Fruit fly (Drosophila melanogaster) whole organism, adult: ENCODE data around the gene CG2256.
A peak's percentile ranks its signal among the peaks of the same experiment; 100 is the strongest.

ENCODE experiments used
- CG11617 ChIP-seq: fragments of 200-800 bp; sonication (Bioruptor generic); optimal IDR thresholded peaks from 2 replicates; lab custom pipeline; 2017; ENCODE audit warnings: mild to moderate bottlenecking, missing biosample characterization, missing genetic modification reagents, missing genetic modification characterization
- CG12768 ChIP-seq: fragments of 200-800 bp; sonication (Bioruptor generic); optimal IDR thresholded peaks from 2 replicates; lab custom pipeline; 2017; ENCODE audit warnings: missing biosample characterization, missing genetic modification characterization, mild to moderate bottlenecking, moderate library complexity, missing genetic modification reagents
- CG14711 ChIP-seq: fragments of 200-800 bp; sonication (Bioruptor generic); optimal IDR thresholded peaks from 2 replicates; lab custom pipeline; 2018; ENCODE audit warnings: missing biosample characterization, mild to moderate bottlenecking, missing genetic modification characterization, moderate library complexity
- CG1620 ChIP-seq: fragments of 200-800 bp; sonication (Bioruptor generic); optimal IDR thresholded peaks from 2 replicates; lab custom pipeline; 2016; ENCODE audit warnings: missing biosample characterization, missing genetic modification characterization
- CG33017 ChIP-seq: fragments of 200-800 bp; sonication (Bioruptor generic); optimal IDR thresholded peaks from 2 replicates; lab custom pipeline; 2018; ENCODE audit warnings: missing biosample characterization, mild to moderate bottlenecking, missing genetic modification characterization, moderate library complexity
- CG5204 ChIP-seq: fragments of 200-800 bp; sonication (Bioruptor generic); optimal IDR thresholded peaks from 2 replicates; lab custom pipeline; 2016; ENCODE audit warnings: missing biosample characterization, missing genetic modification characterization
- CG7045 ChIP-seq: fragments of 200-800 bp; sonication (Bioruptor generic); optimal IDR thresholded peaks from 2 replicates; lab custom pipeline; 2017; ENCODE audit warnings: missing biosample characterization, mild to moderate bottlenecking, missing genetic modification characterization
- CG7101 ChIP-seq: fragments of 200-800 bp; sonication (Bioruptor generic); optimal IDR thresholded peaks from 2 replicates; lab custom pipeline; 2018; ENCODE audit warnings: missing biosample characterization, mild to moderate bottlenecking, missing genetic modification characterization, moderate library complexity
- Clk ChIP-seq: fragments of 200-800 bp; sonication (Bioruptor generic); optimal IDR thresholded peaks from 2 replicates; lab custom pipeline; 2017; ENCODE audit warnings: missing biosample characterization, missing genetic modification characterization
- Crg-1 ChIP-seq: fragments of 200-800 bp; sonication (Bioruptor generic); optimal IDR thresholded peaks from 2 replicates; lab custom pipeline; 2016; ENCODE audit warnings: missing biosample characterization, missing genetic modification characterization
- Hr96 ChIP-seq: fragments of 200-800 bp; sonication (Bioruptor generic); optimal IDR thresholded peaks from 2 replicates; lab custom pipeline; 2016; ENCODE audit warnings: missing biosample characterization, missing genetic modification characterization
- Mnt ChIP-seq: fragments of 200-800 bp; sonication (Bioruptor generic); optimal IDR thresholded peaks from 2 replicates; lab custom pipeline; 2016; ENCODE audit warnings: missing biosample characterization, mild to moderate bottlenecking, missing genetic modification characterization
- bab1 ChIP-seq: fragments of 200-800 bp; sonication (Bioruptor generic); optimal IDR thresholded peaks from 3 replicates; lab custom pipeline; 2019; ENCODE audit warnings: missing biosample characterization, mild to moderate bottlenecking, missing genetic modification characterization, moderate library complexity
- cic ChIP-seq: fragments of 200-800 bp; sonication (Bioruptor generic); optimal IDR thresholded peaks from 2 replicates; lab custom pipeline; 2017; ENCODE audit warnings: missing biosample characterization, mild to moderate bottlenecking, missing genetic modification characterization, moderate library complexity
- cnc ChIP-seq, 2 experiments: fragments of >200 bp; optimal IDR thresholded peaks; 2 replicates each; lab custom pipeline; 2017
- kay ChIP-seq: fragments of 200-800 bp; sonication (Bioruptor generic); peaks from one replicate; lab custom pipeline; 2016; ENCODE audit warnings: missing biosample characterization, missing genetic modification characterization, borderline replicate concordance
- ovo ChIP-seq: fragments of 200-800 bp; sonication (Bioruptor generic); optimal IDR thresholded peaks from 2 replicates; lab custom pipeline; 2016; ENCODE audit warnings: missing biosample characterization, missing genetic modification characterization
- pad ChIP-seq: fragments of 200-800 bp; sonication (Bioruptor generic); optimal IDR thresholded peaks from 3 replicates; lab custom pipeline; 2017; ENCODE audit warnings: missing biosample characterization, missing genetic modification characterization, mild to moderate bottlenecking, moderate library complexity, missing genetic modification reagents
- tj ChIP-seq: fragments of 200-800 bp; sonication (Bioruptor generic); optimal IDR thresholded peaks from 3 replicates; lab custom pipeline; 2017; ENCODE audit warnings: missing biosample characterization, mild to moderate bottlenecking, missing genetic modification characterization, moderate library complexity
- toe ChIP-seq: fragments of 200-800 bp; sonication (Bioruptor generic); optimal IDR thresholded peaks from 2 replicates; lab custom pipeline; 2016; ENCODE audit warnings: missing biosample characterization, missing genetic modification characterization

The CG2256 gene

DNA sequence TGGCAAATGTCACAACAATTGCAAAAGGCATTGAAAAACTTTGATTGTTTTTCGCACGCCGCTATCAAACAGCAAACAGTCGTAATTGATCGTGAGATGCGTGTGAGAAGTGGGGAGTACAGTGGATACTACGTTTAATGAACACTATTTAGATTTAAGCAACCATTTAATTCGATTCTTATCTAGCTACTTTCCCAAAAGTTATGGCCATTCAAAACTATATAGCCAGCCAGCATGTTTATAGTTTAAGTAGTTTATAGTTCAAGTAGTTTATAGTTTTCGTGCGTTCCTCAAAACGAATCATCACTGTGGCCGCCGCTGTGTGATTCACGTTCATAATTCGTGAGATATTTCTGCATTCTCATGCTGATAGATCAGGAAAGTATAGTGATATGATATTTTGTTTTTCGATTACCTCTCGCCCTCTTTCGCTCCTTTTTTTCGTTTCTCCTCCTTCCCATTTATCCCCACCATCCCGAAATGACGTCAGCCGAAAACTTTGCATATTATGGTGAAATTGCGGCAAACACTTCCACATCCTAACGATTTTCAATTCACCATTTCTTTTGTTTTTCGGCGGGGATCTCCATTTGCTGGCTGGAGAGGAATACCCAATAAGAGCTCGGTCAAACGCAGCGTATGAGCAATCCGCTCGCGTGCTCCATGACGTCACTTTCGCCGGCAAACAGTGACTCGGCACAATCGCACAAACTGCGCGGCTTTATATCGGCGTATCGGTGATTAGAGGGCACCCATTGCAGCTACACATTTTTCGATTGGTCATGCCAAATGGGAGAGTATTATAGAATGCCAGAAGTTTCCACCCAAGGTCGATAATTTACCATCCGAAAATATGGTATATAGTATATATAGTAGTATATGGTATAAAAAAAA lies 26.6 kb upstream of the CG2256 start:
- peak; percentile 93 to 96 for TF ChIP-seq cnc (optimal IDR thresholded peaks at IDR 0.05; lab: Kevin White, UChicago)
- TF ChIP-seq CG14711 (tag; lab: Kevin White, UChicago): peak; percentile 67
- TF ChIP-seq Crg-1 (GFP tag; lab: Kevin White, UChicago): peak; percentile 27
- TF ChIP-seq toe: peak; percentile 28
- no peak for TF ChIP-seq pad (GFP tag; lab: Kevin White, UChicago)
- no peak for TF ChIP-seq CG11617
- TF ChIP-seq CG1620 (GFP tag; lab: Kevin White, UChicago): peak; percentile 11
- TF ChIP-seq CG5204 (GFP tag; lab: Kevin White, UChicago): peak; percentile 68
- TF ChIP-seq cic (GFP tag; lab: Kevin White, UChicago): no peak
- TF ChIP-seq bab1 (GFP tag; lab: Kevin White, UChicago): peak; percentile 51
- peak; percentile 88 for TF ChIP-seq CG7101
- TF ChIP-seq kay (GFP tag; lab: Kevin White, UChicago): peak; percentile 92
- TF ChIP-seq ovo (GFP tag; lab: Kevin White, UChicago): no peak
- TF ChIP-seq Hr96: peak; percentile 59
- peak; percentile 23 for TF ChIP-seq Mnt (GFP tag; lab: Kevin White, UChicago)
- no peak for TF ChIP-seq tj
- TF ChIP-seq CG33017 (tag; lab: Kevin White, UChicago): peak; percentile 78
- peak; percentile 33 for TF ChIP-seq CG12768 (GFP tag; lab: Kevin White, UChicago)
- TF ChIP-seq CG7045 (GFP tag; lab: Kevin White, UChicago): peak; percentile 63
- peak; percentile 15 for TF ChIP-seq Clk (GFP tag; lab: Kevin White, UChicago)

DNA sequence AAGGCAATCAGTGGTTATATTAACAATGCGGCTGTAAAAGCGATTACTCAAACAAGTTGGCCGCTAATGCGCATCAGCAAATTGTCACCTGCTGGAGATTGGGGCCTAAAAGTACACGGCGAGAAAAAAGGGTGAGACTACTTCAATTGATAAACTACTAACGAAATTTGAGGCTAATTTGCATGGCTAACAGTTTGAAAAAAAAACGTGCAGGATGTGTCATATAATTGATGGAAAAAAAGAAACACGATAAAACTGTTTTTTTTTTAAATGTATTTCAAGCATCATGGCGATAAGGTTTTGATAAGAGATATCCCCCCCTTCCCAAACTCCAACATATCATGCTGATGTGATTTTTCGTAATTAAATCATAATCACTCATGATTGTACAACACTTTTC lies 25.7 kb upstream of the CG2256 start:
- no peak for TF ChIP-seq Crg-1 (GFP tag; lab: Kevin White, UChicago)
- no peak for TF ChIP-seq cnc (optimal IDR thresholded peaks at IDR 0.05; lab: Kevin White, UChicago)
- TF ChIP-seq toe: no peak
- TF ChIP-seq Clk (GFP tag; lab: Kevin White, UChicago): no peak
- TF ChIP-seq kay (GFP tag; lab: Kevin White, UChicago): no peak
- peak; percentile 64 for TF ChIP-seq CG11617
- TF ChIP-seq CG5204 (GFP tag; lab: Kevin White, UChicago): peak; percentile 34
- TF ChIP-seq CG12768 (GFP tag; lab: Kevin White, UChicago): no peak
- TF ChIP-seq tj: peak; percentile 53
- TF ChIP-seq CG14711 (tag; lab: Kevin White, UChicago): no peak
- TF ChIP-seq pad (GFP tag; lab: Kevin White, UChicago): no peak
- peak; percentile 16 for TF ChIP-seq Mnt (GFP tag; lab: Kevin White, UChicago)
- TF ChIP-seq Hr96: no peak
- TF ChIP-seq CG7101: peak; percentile 45
- TF ChIP-seq CG7045 (GFP tag; lab: Kevin White, UChicago): peak; percentile 15
- TF ChIP-seq CG1620 (GFP tag; lab: Kevin White, UChicago): no peak
- no peak for TF ChIP-seq cic (GFP tag; lab: Kevin White, UChicago)
- TF ChIP-seq CG33017 (tag; lab: Kevin White, UChicago): no peak
- TF ChIP-seq bab1 (GFP tag; lab: Kevin White, UChicago): no peak
- TF ChIP-seq ovo (GFP tag; lab: Kevin White, UChicago): no peak

DNA sequence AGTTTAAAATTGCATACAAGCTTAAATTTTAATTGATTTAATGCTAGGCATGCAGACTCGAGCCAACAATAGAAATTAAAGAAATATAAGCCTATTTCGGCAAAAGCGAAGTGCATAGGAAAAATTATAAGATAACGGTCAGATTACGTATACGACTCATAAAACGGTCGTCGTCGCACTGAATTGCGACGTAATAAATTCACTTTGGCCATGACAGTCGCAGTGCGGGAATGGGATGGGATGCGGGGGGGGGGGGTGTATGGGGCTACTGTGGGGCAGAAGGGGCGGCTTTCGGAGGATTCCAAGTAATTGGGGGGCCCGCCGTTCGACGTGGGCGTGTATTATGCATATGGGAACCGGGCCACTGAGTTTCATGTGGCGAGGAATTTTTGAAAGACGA lies 24.0 kb upstream of the CG2256 start:
- no peak for TF ChIP-seq CG7101
- no peak for TF ChIP-seq CG12768 (GFP tag; lab: Kevin White, UChicago)
- TF ChIP-seq CG11617: no peak
- TF ChIP-seq toe: no peak
- TF ChIP-seq tj: peak; percentile 68
- TF ChIP-seq ovo (GFP tag; lab: Kevin White, UChicago): peak; percentile 10

DNA sequence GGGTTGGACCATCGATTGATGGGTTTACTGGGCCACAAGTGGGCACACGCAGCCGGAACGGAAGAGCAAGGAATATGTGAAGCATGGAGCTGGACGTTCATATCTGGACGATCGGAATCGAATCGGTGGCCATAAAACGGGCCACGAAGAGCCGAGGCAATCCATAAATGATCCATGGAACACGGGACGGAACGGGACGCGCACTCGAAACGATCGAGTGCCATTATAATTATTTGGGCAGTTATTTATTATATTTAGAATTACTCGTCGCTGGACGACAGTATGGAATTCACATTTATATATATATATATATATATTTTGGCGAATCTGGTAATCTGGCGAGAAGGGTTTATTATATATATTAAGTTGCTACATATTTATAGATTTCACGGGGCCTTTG lies 20.9 kb upstream of the CG2256 start:
- no peak for TF ChIP-seq cic (GFP tag; lab: Kevin White, UChicago)
- TF ChIP-seq toe: no peak
- TF ChIP-seq Crg-1 (GFP tag; lab: Kevin White, UChicago): no peak
- TF ChIP-seq CG7045 (GFP tag; lab: Kevin White, UChicago): no peak
- no peak for TF ChIP-seq cnc (optimal IDR thresholded peaks at IDR 0.05; lab: Kevin White, UChicago)
- TF ChIP-seq CG33017 (tag; lab: Kevin White, UChicago): no peak
- TF ChIP-seq CG11617: no peak
- no peak for TF ChIP-seq Hr96
- TF ChIP-seq CG1620 (GFP tag; lab: Kevin White, UChicago): no peak
- no peak for TF ChIP-seq kay (GFP tag; lab: Kevin White, UChicago)
- TF ChIP-seq Clk (GFP tag; lab: Kevin White, UChicago): no peak
- no peak for TF ChIP-seq Mnt (GFP tag; lab: Kevin White, UChicago)
- no peak for TF ChIP-seq bab1 (GFP tag; lab: Kevin White, UChicago)
- no peak for TF ChIP-seq ovo (GFP tag; lab: Kevin White, UChicago)
- TF ChIP-seq pad (GFP tag; lab: Kevin White, UChicago): no peak
- TF ChIP-seq CG14711 (tag; lab: Kevin White, UChicago): no peak
- no peak for TF ChIP-seq CG7101
- TF ChIP-seq CG12768 (GFP tag; lab: Kevin White, UChicago): no peak
- no peak for TF ChIP-seq tj

DNA sequence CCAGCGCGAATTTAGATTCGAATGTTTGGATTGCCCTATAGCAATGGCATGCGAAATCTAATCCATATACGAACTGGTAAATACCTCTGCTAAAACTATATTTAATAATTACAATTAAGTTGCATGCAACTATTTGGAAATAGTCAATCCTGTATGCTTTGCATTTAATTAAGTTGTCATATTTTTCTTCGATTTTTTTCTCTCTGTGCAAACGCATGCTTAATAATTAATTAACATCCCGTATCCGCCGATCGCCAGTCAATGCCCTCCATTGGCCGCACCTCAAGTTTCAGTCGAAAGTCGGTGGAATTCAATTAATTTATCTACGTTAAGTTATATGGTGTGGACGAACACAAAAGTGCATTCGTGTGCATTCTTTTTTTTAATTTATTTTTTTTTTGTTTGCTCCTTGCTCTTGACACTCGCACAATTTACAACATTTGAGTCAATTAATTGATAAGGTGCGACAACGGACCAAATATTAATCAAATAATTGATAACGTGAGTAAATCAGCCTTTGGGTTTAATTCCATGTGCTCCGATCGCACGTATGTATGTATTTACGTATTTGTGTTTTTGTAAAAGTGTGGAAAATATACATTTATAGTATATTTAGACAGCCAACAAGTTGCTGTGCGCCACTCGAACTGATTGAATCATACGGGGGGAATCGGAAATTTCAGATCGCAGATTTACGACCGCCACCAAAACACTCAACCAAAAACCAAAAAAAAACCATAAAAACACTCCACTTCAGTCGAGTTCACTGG lies 19.5 kb upstream of the CG2256 start:
- TF ChIP-seq CG11617 (peak; percentile 11), CG14711 (tag; lab: Kevin White, UChicago) (peak; percentile 11), CG7101 (no peak), tj (peak; percentile 84), Mnt (GFP tag; lab: Kevin White, UChicago) (peak; percentile 77), ovo (GFP tag; lab: Kevin White, UChicago) (no peak), kay (GFP tag; lab: Kevin White, UChicago) (peak; percentile 92), cic (GFP tag; lab: Kevin White, UChicago) (peak; percentile 70)
